Fruit fly (Drosophila melanogaster) whole organism, embryonic: ENCODE measurements around the gene sisA.

ENCODE experiments used
- BtbVII ChIP-seq: fragments of 200-800 bp; sonication (Bioruptor generic); optimal IDR thresholded peaks from 3 replicates; lab custom pipeline; 2017; ENCODE audit warnings: missing biosample characterization, mild to moderate bottlenecking, missing genetic modification characterization
- C15 ChIP-seq: fragments of 200-800 bp; sonication (Bioruptor generic); IDR thresholded peaks from 3 replicates; pipeline ENCODE4 v1.3.6; 2022; ENCODE audit warnings: missing biosample characterization, missing genetic modification characterization
- CG10267 ChIP-seq: fragments of 200-800 bp; sonication (Bioruptor generic); optimal IDR thresholded peaks from 2 replicates; lab custom pipeline; 2018; ENCODE audit warnings: missing biosample characterization, mild to moderate bottlenecking, missing genetic modification characterization, moderate library complexity
- CG10274 ChIP-seq: fragments of 200-800 bp; sonication (Bioruptor generic); optimal IDR thresholded peaks from 3 replicates; lab custom pipeline; 2017; ENCODE audit warnings: missing biosample characterization, mild to moderate bottlenecking, missing genetic modification characterization
- CG10654 ChIP-seq: fragments of 200-800 bp; sonication (Bioruptor generic); optimal IDR thresholded peaks from 2 replicates; lab custom pipeline; 2016; ENCODE audit warnings: missing biosample characterization, missing genetic modification characterization
- CG13287 ChIP-seq: fragments of 200-800 bp; sonication (Bioruptor generic); IDR thresholded peaks from 2 replicates; pipeline ENCODE4 v1.3.6; 2022; ENCODE audit warnings: missing biosample characterization, missing genetic modification characterization; ENCODE audit not compliant: partially characterized antibody
- CG13624 ChIP-seq: fragments of 200-800 bp; sonication (Bioruptor generic); optimal IDR thresholded peaks from 2 replicates; lab custom pipeline; 2016; ENCODE audit warnings: missing biosample characterization, missing genetic modification characterization
- CG14050 ChIP-seq: fragments of 200-800 bp; sonication (Bioruptor generic); IDR thresholded peaks from 3 replicates; pipeline ENCODE4 v1.3.6; 2022; ENCODE audit warnings: missing biosample characterization, missing genetic modification characterization
- CG1602 ChIP-seq: fragments of 200-800 bp; sonication (Bioruptor generic); optimal IDR thresholded peaks from 3 replicates; lab custom pipeline; 2016; ENCODE audit warnings: missing biosample characterization, missing genetic modification characterization
- CG17829 ChIP-seq: fragments of 200-800 bp; optimal IDR thresholded peaks from 2 replicates; lab custom pipeline; 2019; ENCODE audit warnings: missing biosample characterization, mild to moderate bottlenecking, missing genetic modification characterization, moderate library complexity
- CG3838 ChIP-seq: fragments of 200-800 bp; sonication (Bioruptor generic); optimal IDR thresholded peaks from 3 replicates; lab custom pipeline; 2016; ENCODE audit warnings: missing biosample characterization, missing genetic modification characterization
- CG3847 ChIP-seq: fragments of 200-800 bp; sonication (Bioruptor generic); IDR thresholded peaks from 2 replicates; pipeline ENCODE4 v1.3.6; 2022; ENCODE audit warnings: missing biosample characterization, missing genetic modification characterization
- CG3995 ChIP-seq: fragments of 200-800 bp; sonication (Bioruptor generic); optimal IDR thresholded peaks from 3 replicates; lab custom pipeline; 2016; ENCODE audit warnings: missing biosample characterization, missing genetic modification characterization
- CG4282 ChIP-seq: fragments of 200-800 bp; sonication (Bioruptor generic); optimal IDR thresholded peaks from 2 replicates; lab custom pipeline; 2016; ENCODE audit warnings: missing biosample characterization, missing genetic modification characterization
- CG4328 ChIP-seq: fragments of 200-800 bp; sonication (Bioruptor generic); optimal IDR thresholded peaks from 3 replicates; lab custom pipeline; 2017; ENCODE audit warnings: missing biosample characterization, missing genetic modification reagents, missing genetic modification characterization
- CG6175 ChIP-seq: fragments of 200-800 bp; sonication (Bioruptor generic); IDR thresholded peaks from 3 replicates; pipeline ENCODE4 v1.3.6; 2022; ENCODE audit warnings: missing biosample characterization, missing genetic modification characterization
- CG6791 ChIP-seq: fragments of 200-800 bp; sonication (Bioruptor generic); IDR thresholded peaks from 3 replicates; pipeline ENCODE4 v1.3.6; 2022; ENCODE audit warnings: missing biosample characterization, missing genetic modification characterization; ENCODE audit not compliant: partially characterized antibody
- CG7357 ChIP-seq: fragments of 200-800 bp; sonication (Bioruptor generic); IDR thresholded peaks from 3 replicates; pipeline ENCODE4 v1.3.6; 2022; ENCODE audit warnings: missing biosample characterization, missing genetic modification characterization
- CG7556 ChIP-seq: fragments of 200-800 bp; sonication (Bioruptor generic); optimal IDR thresholded peaks from 2 replicates; lab custom pipeline; 2017; ENCODE audit warnings: missing biosample characterization, mild to moderate bottlenecking, missing genetic modification characterization
- CG7745 ChIP-seq: fragments of 200-800 bp; sonication (Bioruptor generic); optimal IDR thresholded peaks from 2 replicates; lab custom pipeline; 2018; ENCODE audit warnings: missing biosample characterization, mild to moderate bottlenecking, missing genetic modification characterization, moderate library complexity
- CG8281 ChIP-seq: fragments of 200-800 bp; sonication (Bioruptor generic); optimal IDR thresholded peaks from 2 replicates; lab custom pipeline; 2018; ENCODE audit warnings: missing biosample characterization, mild to moderate bottlenecking, missing genetic modification characterization, moderate library complexity
- CG8359 ChIP-seq: fragments of 200-800 bp; sonication (Bioruptor generic); optimal IDR thresholded peaks from 2 replicates; lab custom pipeline; 2017; ENCODE audit warnings: missing biosample characterization, mild to moderate bottlenecking, missing genetic modification characterization, borderline replicate concordance
- CG8478 ChIP-seq: fragments of >200 bp; optimal IDR thresholded peaks from 2 replicates; lab custom pipeline; 2018
- CG9797 ChIP-seq: fragments of 200-800 bp; sonication (Bioruptor generic); optimal IDR thresholded peaks from 3 replicates; lab custom pipeline; 2018; ENCODE audit warnings: missing biosample characterization, mild to moderate bottlenecking, missing genetic modification characterization
- CTCF ChIP-seq: fragments of 200-800 bp; sonication (Bioruptor generic); optimal IDR thresholded peaks from 2 replicates; lab custom pipeline; 2017; ENCODE audit warnings: missing biosample characterization, mild to moderate bottlenecking, missing genetic modification characterization, moderate library complexity
- Drgx ChIP-seq: fragments of 200-800 bp; sonication (Bioruptor generic); IDR thresholded peaks from 2 replicates; pipeline ENCODE4 v1.3.6; 2022; ENCODE audit warnings: missing biosample characterization, missing genetic modification characterization
- ERR ChIP-seq: fragments of 200-800 bp; sonication (Bioruptor generic); optimal IDR thresholded peaks from 2 replicates; lab custom pipeline; 2016; ENCODE audit warnings: missing biosample characterization, missing genetic modification characterization
- Gug ChIP-seq: fragments of 200-800 bp; sonication (Bioruptor generic); IDR thresholded peaks from 4 replicates; pipeline ENCODE4 v1.3.6; 2022; ENCODE audit warnings: missing biosample characterization, missing genetic modification characterization
- Lhr ChIP-seq: fragments of 200-800 bp; sonication (Bioruptor generic); optimal IDR thresholded peaks from 3 replicates; lab custom pipeline; 2017; ENCODE audit warnings: mild to moderate bottlenecking, missing biosample characterization, missing genetic modification reagents, missing genetic modification characterization
- NFAT ChIP-seq: fragments of 200-800 bp; sonication (Bioruptor generic); IDR thresholded peaks from 2 replicates; pipeline ENCODE4 v1.3.6; 2022; ENCODE audit warnings: missing biosample characterization, missing genetic modification characterization
- Nf-YC ChIP-seq: fragments of 200-800 bp; optimal IDR thresholded peaks from 3 replicates; lab custom pipeline; 2019; ENCODE audit warnings: missing biosample characterization, mild to moderate bottlenecking, missing genetic modification characterization, moderate library complexity
- Ptx1 ChIP-seq: fragments of 200-800 bp; sonication (Bioruptor generic); IDR thresholded peaks from 2 replicates; pipeline ENCODE4 v1.3.6; 2022; ENCODE audit warnings: missing biosample characterization, missing genetic modification characterization
- Rfx ChIP-seq: fragments of 200-800 bp; sonication (Bioruptor generic); IDR thresholded peaks from 2 replicates; pipeline ENCODE4 v1.3.6; 2022; ENCODE audit warnings: missing biosample characterization, missing genetic modification characterization
- Tbp ChIP-seq: fragments of >200 bp; optimal IDR thresholded peaks from 2 replicates; lab custom pipeline; 2018; ENCODE audit warnings: missing biosample characterization, missing genetic modification characterization
- ap ChIP-seq: fragments of 200-800 bp; sonication (Bioruptor generic); IDR thresholded peaks from 2 replicates; pipeline ENCODE4 v1.3.6; 2022; ENCODE audit warnings: missing biosample characterization, missing genetic modification characterization
- bcd ChIP-seq: fragments of 200-800 bp; sonication (Bioruptor generic); optimal IDR thresholded peaks from 2 replicates; lab custom pipeline; 2017; ENCODE audit warnings: missing biosample characterization, mild to moderate bottlenecking, missing genetic modification characterization
- chinmo ChIP-seq: fragments of 200-800 bp; sonication (Bioruptor generic); IDR thresholded peaks from 4 replicates; pipeline ENCODE4 v1.3.6; 2022; ENCODE audit warnings: missing biosample characterization, missing genetic modification characterization; ENCODE audit not compliant: partially characterized antibody
- corto ChIP-seq: fragments of 200-800 bp; sonication (Bioruptor generic); optimal IDR thresholded peaks from 2 replicates; lab custom pipeline; 2016; ENCODE audit warnings: missing biosample characterization, mild to moderate bottlenecking, missing genetic modification characterization, moderate library complexity
- crp ChIP-seq, 2 experiments: fragments of 200-800 bp; sonication (Bioruptor generic); optimal IDR thresholded peaks; 2 replicates in 1 of 2; 3 replicates in 1 of 2; lab custom pipeline; 2017; ENCODE audit warnings: missing biosample characterization in 2 of 2, missing genetic modification characterization in 2 of 2, mild to moderate bottlenecking in 1 of 2, moderate library complexity in 1 of 2
- dmrt11E ChIP-seq: fragments of 200-800 bp; sonication (Bioruptor generic); optimal IDR thresholded peaks from 3 replicates; lab custom pipeline; 2018; ENCODE audit warnings: missing biosample characterization, mild to moderate bottlenecking, missing genetic modification characterization, moderate library complexity
- esg ChIP-seq: fragments of 200-800 bp; sonication (Bioruptor generic); conservative IDR thresholded peaks from 2 replicates; pipeline ENCODE4 v1.3.6; 2022; ENCODE audit warnings: missing biosample characterization, missing genetic modification characterization
- her ChIP-seq: fragments of 200-800 bp; sonication (Bioruptor generic); optimal IDR thresholded peaks from 2 replicates; lab custom pipeline; 2016; ENCODE audit warnings: missing biosample characterization, missing genetic modification characterization
- klu ChIP-seq: fragments of 200-800 bp; sonication (Bioruptor generic); IDR thresholded peaks from 2 replicates; pipeline ENCODE4 v1.3.6; 2022; ENCODE audit warnings: missing biosample characterization, missing genetic modification characterization
- lov ChIP-seq, 2 experiments: fragments of 200-800 bp in 1 of 2; fragments of >200 bp in 1 of 2; sonication (Bioruptor generic) in 1 of 2; IDR thresholded peaks in 1 of 2; optimal IDR thresholded peaks in 1 of 2; 2 replicates in 1 of 2; 3 replicates in 1 of 2; pipeline versions ENCODE4 v1.3.6 to Lab custom; 2017 to 2022; ENCODE audit warnings: missing biosample characterization in 1 of 2, missing genetic modification characterization in 1 of 2
- peb ChIP-seq: fragments of 200-800 bp; sonication (Bioruptor generic); IDR thresholded peaks from 2 replicates; pipeline ENCODE4 v1.3.6; 2022; ENCODE audit warnings: missing biosample characterization, missing genetic modification characterization
- sens ChIP-seq: fragments of 200-800 bp; sonication (Bioruptor generic); peaks from one replicate; lab custom pipeline; 2016; ENCODE audit warnings: missing biosample characterization, missing genetic modification characterization
- seq ChIP-seq: fragments of 200-800 bp; sonication (Bioruptor generic); IDR thresholded peaks from 2 replicates; pipeline ENCODE4 v1.3.6; 2022; ENCODE audit warnings: missing biosample characterization, missing genetic modification characterization
- slbo ChIP-seq: fragments of 200-800 bp; sonication (Bioruptor generic); IDR thresholded peaks from 2 replicates; pipeline ENCODE4 v1.3.6; 2022; ENCODE audit warnings: missing biosample characterization, missing genetic modification characterization
- tap ChIP-seq: fragments of 200-800 bp; optimal IDR thresholded peaks from 3 replicates; lab custom pipeline; 2019; ENCODE audit warnings: missing biosample characterization, mild to moderate bottlenecking, missing genetic modification characterization, moderate library complexity
- ttk ChIP-seq: fragments of 200-800 bp; sonication (Bioruptor generic); IDR thresholded peaks from 2 replicates; pipeline ENCODE4 v2.1.2; 2022; ENCODE audit warnings: missing biosample characterization, missing genetic modification characterization
- twi ChIP-seq: fragments of 200-800 bp; optimal IDR thresholded peaks from 2 replicates; lab custom pipeline; 2019; ENCODE audit warnings: missing biosample characterization, mild to moderate bottlenecking, missing genetic modification characterization, moderate library complexity
- tx ChIP-seq: fragments of 200-800 bp; sonication (Bioruptor generic); optimal IDR thresholded peaks from 2 replicates; lab custom pipeline; 2016; ENCODE audit warnings: missing biosample characterization, missing genetic modification characterization
- wdn ChIP-seq: fragments of 200-800 bp; sonication (Bioruptor generic); IDR thresholded peaks from 2 replicates; pipeline ENCODE4 v1.3.6; 2022; ENCODE audit warnings: missing biosample characterization, missing genetic modification characterization

Gene sisA

DNA sequence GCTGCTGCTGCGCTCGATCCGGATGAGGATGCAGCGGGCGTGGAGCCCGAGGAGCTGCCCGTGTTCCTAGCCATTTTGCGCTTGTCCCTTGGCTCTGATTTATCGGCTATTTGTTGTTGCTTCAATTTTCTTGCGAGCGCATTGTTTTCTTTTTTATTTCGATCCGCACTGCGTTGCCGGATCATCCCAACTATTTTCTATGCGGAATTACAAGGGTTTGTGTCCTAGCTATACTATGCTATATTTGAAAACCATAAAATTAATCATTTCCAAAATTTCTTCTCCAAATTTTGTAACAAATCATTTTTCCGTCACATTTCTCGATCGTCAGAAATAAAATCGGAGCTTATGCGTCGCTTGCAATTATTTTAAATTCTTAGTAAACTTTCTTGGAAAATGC lies 25.7 kb upstream of the sisA start, which contains the start of the genes GCS1 and CG11756 (continued):
- 0 out of 2 replicates have a peak, but pooled peaks have one; percentile 17 for TF ChIP-seq CG3847 (GFP tag; lab: Robert Waterston, UW)
- TF ChIP-seq wdn (GFP tag; lab: Robert Waterston, UW) = no peak
- no peak for TF ChIP-seq tx
- TF ChIP-seq CG4282 (GFP tag; lab: Kevin White, UChicago) = no peak
- no peak for TF ChIP-seq CG6175 (GFP tag; lab: Robert Waterston, UW)
- no peak for TF ChIP-seq CG9797
- no peak for TF ChIP-seq dmrt11E (tag; lab: Kevin White, UChicago)
- no peak for TF ChIP-seq peb (GFP tag; lab: Robert Waterston, UW)
- peak; percentile 51 for TF ChIP-seq CTCF (GFP tag; lab: Kevin White, UChicago)
- no peak for TF ChIP-seq ttk (GFP tag; lab: Robert Waterston, UW)
- TF ChIP-seq CG14050 (GFP tag; lab: Robert Waterston, UW) = no peak
- no peak for TF ChIP-seq C15 (GFP tag; lab: Robert Waterston, UW)
- 0 out of 2 replicates have a peak, but pooled peaks have one; percentile 25 for TF ChIP-seq CG13287 (GFP tag; lab: Robert Waterston, UW)
- TF ChIP-seq Rfx (GFP tag; lab: Robert Waterston, UW) = no peak
- no peak for TF ChIP-seq CG8359
- no peak for TF ChIP-seq chinmo (GFP tag; lab: Robert Waterston, UW)
- no peak for TF ChIP-seq CG10274
- TF ChIP-seq CG1602 = no peak
- no peak for TF ChIP-seq CG3838
- no peak for TF ChIP-seq CG3995
- TF ChIP-seq CG10654 = no peak
- TF ChIP-seq lov (optimal IDR thresholded peaks at IDR 0.05; lab: Kevin White, UChicago) = no peak
- no peak for TF ChIP-seq lov (GFP tag; IDR thresholded peaks at IDR 0.05; lab: Robert Waterston, UW)
- no peak for TF ChIP-seq ERR (GFP tag; lab: Kevin White, UChicago)
- no peak for TF ChIP-seq CG7357 (GFP tag; lab: Robert Waterston, UW)
- TF ChIP-seq CG10267 (tag; lab: Kevin White, UChicago) = peak; percentile 27
- no peak for TF ChIP-seq Drgx (GFP tag; lab: Robert Waterston, UW)
- TF ChIP-seq CG6791 (GFP tag; lab: Robert Waterston, UW) = no peak
- no peak for TF ChIP-seq sens (GFP tag; lab: Kevin White, UChicago)
- TF ChIP-seq esg = no peak
- no peak for TF ChIP-seq seq (GFP tag; lab: Robert Waterston, UW)
- no peak for TF ChIP-seq Lhr (GFP tag; lab: Kevin White, UChicago)
- no peak for TF ChIP-seq CG8281
- no peak for TF ChIP-seq NFAT
- no peak for TF ChIP-seq corto (GFP tag; lab: Kevin White, UChicago)
- TF ChIP-seq Ptx1 (GFP tag; lab: Robert Waterston, UW) = no peak
- TF ChIP-seq CG7556 (GFP tag; lab: Kevin White, UChicago) = no peak
- TF ChIP-seq bcd (GFP tag; lab: Kevin White, UChicago) = no peak
- no peak for TF ChIP-seq her (GFP tag; lab: Kevin White, UChicago)
- no peak for TF ChIP-seq slbo (GFP tag; lab: Robert Waterston, UW)
- no peak for TF ChIP-seq ap (GFP tag; lab: Robert Waterston, UW)
- no peak for TF ChIP-seq Tbp (GFP tag; lab: Kevin White, UChicago)
- no peak for TF ChIP-seq BtbVII (GFP tag; lab: Kevin White, UChicago)
- TF ChIP-seq klu (GFP tag; lab: Robert Waterston, UW) = no peak
- no peak for TF ChIP-seq CG4328 (GFP tag; lab: Kevin White, UChicago)
- TF ChIP-seq Nf-YC = no peak
- TF ChIP-seq twi (tag; lab: Kevin White, UChicago) = no peak
- TF ChIP-seq CG17829 (tag; lab: Kevin White, UChicago) = peak; percentile 2
- TF ChIP-seq CG8478 (lab: Kevin White, UChicago) = no peak
- no peak for TF ChIP-seq Gug (GFP tag; lab: Robert Waterston, UW)
- TF ChIP-seq crp (GFP tag; optimal IDR thresholded peaks at IDR 0.05; lab: Kevin White, UChicago) = no peak
- TF ChIP-seq CG7745 (tag; lab: Kevin White, UChicago) = no peak
- TF ChIP-seq tap (tag; lab: Kevin White, UChicago) = no peak
- no peak for TF ChIP-seq CG13624
